Worm (Caenorhabditis elegans): ENCODE results near the gene tald-1.

tald-1 gene

DNA sequence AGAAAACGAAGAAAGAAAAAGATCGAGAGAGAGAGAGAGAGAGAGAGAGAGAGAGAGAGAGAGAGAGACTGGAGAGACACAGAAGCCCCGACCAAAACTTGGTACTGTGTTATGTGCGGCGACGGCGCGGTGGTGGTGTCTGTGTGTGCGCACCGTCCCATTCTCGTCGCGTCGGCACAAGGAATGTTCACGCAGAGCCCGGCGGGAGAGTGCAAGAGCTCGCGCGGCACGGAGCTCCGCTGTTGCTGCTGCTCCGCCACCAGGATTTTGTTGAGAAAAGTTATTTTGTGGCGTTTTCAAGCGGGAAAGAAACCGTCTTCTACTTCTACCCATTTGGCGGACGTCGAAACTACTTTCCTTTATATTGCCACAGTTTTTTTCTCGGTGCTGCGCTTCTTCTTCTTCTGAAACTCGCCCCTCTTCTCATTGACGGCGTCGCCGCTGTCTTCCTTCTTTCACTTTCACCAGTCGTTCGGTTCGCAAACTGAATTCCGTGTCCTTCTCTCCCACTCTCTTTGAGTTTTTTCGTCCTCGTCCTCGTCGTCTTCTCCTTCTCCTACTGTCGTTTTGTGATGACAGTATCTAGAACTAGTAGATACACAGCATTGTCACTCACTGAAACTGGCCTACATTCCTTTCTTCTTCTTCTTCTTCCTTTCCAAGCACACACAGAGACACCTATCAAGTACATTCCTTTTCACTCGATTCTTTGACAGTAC lies 13.1 kb downstream of the tald-1 start:
- TF ChIP-seq nhr-23 (tag; optimal IDR thresholded peaks at IDR 0.05) (peak; percentile 12), nhr-25 (tag; optimal IDR thresholded peaks at IDR 0.05) (peak; percentile 77), ama-1 (optimal IDR thresholded peaks at IDR 0.05) (peak; percentile 4), nhr-67 (tag; optimal IDR thresholded peaks at IDR 0.05) (no peak), R02D3.7 (tag; optimal IDR thresholded peaks at IDR 0.05) (no peak), unc-39 (tag; optimal IDR thresholded peaks at IDR 0.05) (no peak), pha-4 (tag; optimal IDR thresholded peaks at IDR 0.05) (peak; percentile 63), nfya-1 (tag; optimal IDR thresholded peaks at IDR 0.05; ENCODE audit: insufficient read depth) (no peak), nhr-11 (tag; optimal IDR thresholded peaks at IDR 0.05) (no peak), daf-12 (tag; optimal IDR thresholded peaks at IDR 0.05) (no peak)

DNA sequence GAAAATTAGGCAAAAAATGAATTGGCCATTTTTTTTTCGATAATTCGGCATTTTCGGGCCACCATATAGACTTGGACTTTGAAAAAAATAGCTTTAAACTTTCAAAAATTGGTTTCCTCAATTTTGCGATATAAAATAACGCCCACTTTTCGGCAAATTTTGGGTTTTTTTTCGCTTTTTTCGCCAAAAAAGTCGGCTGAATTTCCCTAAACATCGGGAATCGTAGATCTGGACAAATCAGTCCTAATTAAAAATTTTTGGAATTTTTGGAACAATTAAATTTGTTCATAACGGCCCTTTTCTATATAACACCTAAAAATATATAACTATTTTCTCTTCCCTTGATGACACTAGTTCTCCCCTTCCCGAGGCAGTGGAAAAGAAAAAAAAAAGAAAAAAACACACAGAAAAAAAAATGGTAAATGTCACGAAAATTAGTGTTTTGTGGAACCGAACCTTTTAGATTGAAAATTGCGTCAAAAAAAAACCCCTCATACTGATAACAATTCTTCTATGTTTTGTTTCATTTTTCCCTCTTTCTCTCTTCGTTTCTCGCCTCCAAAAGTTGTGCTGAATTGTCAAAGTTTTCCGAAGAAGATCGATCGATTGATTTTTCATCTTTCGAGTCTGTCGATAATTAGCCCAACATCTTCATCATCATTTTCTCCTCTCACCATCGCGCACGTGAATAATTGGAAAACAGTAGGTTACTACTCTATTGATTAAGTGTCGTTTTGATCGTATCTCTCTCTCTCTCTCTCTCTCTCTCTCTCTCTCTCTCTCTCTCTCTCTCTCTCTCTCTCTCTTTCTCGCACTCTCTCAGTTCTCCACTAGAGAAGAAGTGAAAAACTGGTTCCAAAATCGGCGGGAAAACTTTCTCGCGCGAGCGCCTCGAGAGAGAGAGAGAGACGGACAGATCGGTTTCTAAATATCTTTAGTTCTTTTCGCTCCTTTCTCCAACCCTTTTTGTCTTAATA lies 14.2 kb downstream of the tald-1 start, which contains the start of gene Y24D9A.6:
Y24D9A.6 (minus strand) TSS at position 51 of the 977 bp plus-strand sequence.
- peak; percentile 98 for TF ChIP-seq nhr-23 (tag; optimal IDR thresholded peaks at IDR 0.05)
- peak; percentile 34 for TF ChIP-seq R02D3.7 (tag; optimal IDR thresholded peaks at IDR 0.05)
- TF ChIP-seq nhr-237 (tag; optimal IDR thresholded peaks at IDR 0.05): no peak
- no peak for TF ChIP-seq fos-1 (tag; optimal IDR thresholded peaks at IDR 0.05)
- TF ChIP-seq tbx-2 (tag; optimal IDR thresholded peaks at IDR 0.05): no peak
- peak; percentile 66 for TF ChIP-seq lsy-12 (tag; optimal IDR thresholded peaks at IDR 0.05)
- peak; percentile 67 for TF ChIP-seq unc-62 (GFP tag; optimal IDR thresholded peaks at IDR 0.05)
- peak; percentile 91 for TF ChIP-seq ceh-28 (tag; optimal IDR thresholded peaks at IDR 0.05)
- no peak for TF ChIP-seq elt-3 (tag; optimal IDR thresholded peaks at IDR 0.05)
- peak; percentile 63 for TF ChIP-seq nfya-1 (tag; optimal IDR thresholded peaks at IDR 0.05; ENCODE audit: insufficient read depth)
- TF ChIP-seq mdl-1 (tag; optimal IDR thresholded peaks at IDR 0.05): peak; percentile 83
- no peak for TF ChIP-seq ztf-11 (tag; optimal IDR thresholded peaks at IDR 0.05)
- TF ChIP-seq lin-39 (tag; optimal IDR thresholded peaks at IDR 0.05): peak; percentile 7
- TF ChIP-seq hmg-11 (tag; optimal IDR thresholded peaks at IDR 0.05): no peak
- TF ChIP-seq ama-1 (optimal IDR thresholded peaks at IDR 0.05): no peak
- TF ChIP-seq nhr-25 (tag; optimal IDR thresholded peaks at IDR 0.05): peak; percentile 97
- peak; percentile 28 for TF ChIP-seq lin-15B (tag; optimal IDR thresholded peaks at IDR 0.05)
- no peak for TF ChIP-seq unc-39 (tag; optimal IDR thresholded peaks at IDR 0.05)
- no peak for TF ChIP-seq pqm-1 (tag; optimal IDR thresholded peaks at IDR 0.05)
- no peak for TF ChIP-seq nhr-67 (tag; optimal IDR thresholded peaks at IDR 0.05)
- peak; percentile 79 for TF ChIP-seq elt-1 (tag; optimal IDR thresholded peaks at IDR 0.05)
- TF ChIP-seq sea-2 (GFP tag; optimal IDR thresholded peaks at IDR 0.05): no peak
- TF ChIP-seq jun-1 (tag; optimal IDR thresholded peaks at IDR 0.05): peak; percentile 49
- no peak for TF ChIP-seq ceh-82 (tag; optimal IDR thresholded peaks at IDR 0.05)
- peak; percentile 36 for TF ChIP-seq elt-2 (tag; optimal IDR thresholded peaks at IDR 0.05)
- peak; percentile 46 for TF ChIP-seq pha-4 (tag; optimal IDR thresholded peaks at IDR 0.05)
- TF ChIP-seq nhr-11 (tag; optimal IDR thresholded peaks at IDR 0.05): no peak
- TF ChIP-seq ceh-16 (tag; optimal IDR thresholded peaks at IDR 0.05): peak; percentile 45
- TF ChIP-seq daf-12 (tag; optimal IDR thresholded peaks at IDR 0.05): no peak
- TF ChIP-seq mml-1 (tag; optimal IDR thresholded peaks at IDR 0.05): peak; percentile 4
- no peak for TF ChIP-seq egl-27 (tag; optimal IDR thresholded peaks at IDR 0.05)
- TF ChIP-seq nhr-43 (tag; optimal IDR thresholded peaks at IDR 0.05; ENCODE audit: poor library complexity, severe bottlenecking): peak; percentile 80
- no peak for TF ChIP-seq ztf-4 (tag; optimal IDR thresholded peaks at IDR 0.05)

- TF ChIP-seq nhr-25 (tag; optimal IDR thresholded peaks at IDR 0.05): peak; percentile 75
- no peak for TF ChIP-seq lin-15B (tag; optimal IDR thresholded peaks at IDR 0.05)
- TF ChIP-seq elt-3 (tag; optimal IDR thresholded peaks at IDR 0.05): no peak
- TF ChIP-seq mml-1 (tag; optimal IDR thresholded peaks at IDR 0.05): no peak
- TF ChIP-seq ama-1 (optimal IDR thresholded peaks at IDR 0.05): peak; percentile 14
- no peak for TF ChIP-seq egl-5 (tag; optimal IDR thresholded peaks at IDR 0.05)
- TF ChIP-seq nhr-23 (tag; optimal IDR thresholded peaks at IDR 0.05): peak; percentile 61
- TF ChIP-seq lin-39 (tag; optimal IDR thresholded peaks at IDR 0.05): no peak
- no peak for TF ChIP-seq ceh-16 (tag; optimal IDR thresholded peaks at IDR 0.05)
- no peak for TF ChIP-seq nhr-76 (tag; optimal IDR thresholded peaks at IDR 0.05)
- TF ChIP-seq elt-1 (tag; optimal IDR thresholded peaks at IDR 0.05): no peak
- no peak for TF ChIP-seq ztf-4 (tag; optimal IDR thresholded peaks at IDR 0.05)
- TF ChIP-seq tbx-2 (tag; optimal IDR thresholded peaks at IDR 0.05): no peak
- TF ChIP-seq nhr-43 (tag; optimal IDR thresholded peaks at IDR 0.05; ENCODE audit: poor library complexity, severe bottlenecking): peak; percentile 49
- TF ChIP-seq fos-1 (tag; optimal IDR thresholded peaks at IDR 0.05): no peak
- peak; percentile 14 for TF ChIP-seq nfya-1 (tag; optimal IDR thresholded peaks at IDR 0.05; ENCODE audit: insufficient read depth)
- TF ChIP-seq ceh-9 (tag; optimal IDR thresholded peaks at IDR 0.05): no peak
- TF ChIP-seq skn-1 (tag; optimal IDR thresholded peaks at IDR 0.05): no peak
- no peak for TF ChIP-seq nhr-77 (tag; optimal IDR thresholded peaks at IDR 0.05)
- TF ChIP-seq zag-1 (tag; optimal IDR thresholded peaks at IDR 0.05): no peak
Measured at ce11 chrIV:4402413-4402812, 16.0 kb downstream of the tald-1 start.

Data from whole organism, L3 larva.